Worm (Caenorhabditis elegans) whole organism, young adult: Measurements from ENCODE around the gene tbx-32.

Experiments
- C06A6.2 ChIP-seq: fragments of 200-800 bp; sonication (Bioruptor generic); conservative IDR thresholded peaks from 2 replicates; pipeline ENCODE4 v1.3.6; 2022; ENCODE audit warnings: missing genetic modification characterization, missing compliant biosample characterization
- C17E4.6 ChIP-seq: fragments of 200-800 bp; sonication (Bioruptor generic); IDR thresholded peaks from 2 replicates; pipeline ENCODE4 v1.3.6; 2022; ENCODE audit warnings: missing genetic modification reagents, missing genetic modification characterization, missing compliant biosample characterization
- F23B12.7 ChIP-seq: sonication (generic microtip); optimal IDR thresholded peaks from 2 replicates; lab custom pipeline; 2017; ENCODE audit warnings: missing genetic modification characterization, mild to moderate bottlenecking, missing compliant biosample characterization, antibody characterized with exemption, moderate library complexity; ENCODE audit not compliant: insufficient read depth
- F39B2.1 ChIP-seq: fragments of 200-800 bp; sonication (Bioruptor generic); IDR thresholded peaks from 2 replicates; pipeline ENCODE4 v1.3.6; 2022; ENCODE audit warnings: missing genetic modification reagents, missing genetic modification characterization, missing compliant biosample characterization
- F52B5.7 ChIP-seq: sonication (generic microtip); optimal IDR thresholded peaks from 2 replicates; lab custom pipeline; 2016; ENCODE audit warnings: mild to moderate bottlenecking, missing genetic modification characterization, missing compliant biosample characterization
- atf-7 ChIP-seq: sonication (generic microtip); optimal IDR thresholded peaks from 2 replicates; lab custom pipeline; 2017; ENCODE audit warnings: mild to moderate bottlenecking, missing genetic modification characterization, missing compliant biosample characterization
- ceh-79 ChIP-seq: sonication (generic microtip); optimal IDR thresholded peaks from 2 replicates; lab custom pipeline; 2017; ENCODE audit warnings: mild to moderate bottlenecking, missing genetic modification characterization, missing compliant biosample characterization
- die-1 ChIP-seq: sonication (generic microtip); optimal IDR thresholded peaks from 2 replicates; lab custom pipeline; 2016; ENCODE audit warnings: missing genotype, mild to moderate bottlenecking, missing genetic modification characterization, missing compliant biosample characterization
- nhr-90 ChIP-seq: sonication (generic microtip); optimal IDR thresholded peaks from 2 replicates; lab custom pipeline; 2016; ENCODE audit warnings: missing genotype, mild to moderate bottlenecking, missing genetic modification characterization, missing compliant biosample characterization
- repo-1 ChIP-seq: sonication (generic microtip); optimal IDR thresholded peaks from 2 replicates; lab custom pipeline; 2017; ENCODE audit warnings: mild to moderate bottlenecking, missing genetic modification characterization, missing compliant biosample characterization
- tbp1 ChIP-seq: fragments of 200-800 bp; sonication (Bioruptor generic); optimal IDR thresholded peaks from 2 replicates; lab custom pipeline; 2018; ENCODE audit warnings: mild to moderate bottlenecking, missing genetic modification characterization, missing compliant biosample characterization

DNA sequence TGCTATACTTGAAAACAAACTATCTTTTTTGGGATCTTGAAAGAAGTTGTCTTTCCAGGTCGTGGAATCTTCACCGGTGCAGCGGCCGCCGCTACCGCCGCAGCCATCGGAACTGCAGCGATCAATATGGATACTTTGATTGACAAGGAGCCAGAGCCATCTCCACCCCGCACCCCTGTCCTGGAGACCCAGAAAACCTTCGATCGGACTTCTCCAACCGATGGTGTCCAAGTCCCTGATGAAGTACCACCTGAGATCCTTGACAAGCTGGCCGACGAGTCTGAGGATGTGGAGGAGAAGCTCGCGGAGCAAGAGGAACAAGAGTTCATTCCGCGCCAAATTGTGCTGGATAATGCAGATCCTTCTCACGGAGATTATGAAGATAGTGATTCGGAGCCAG lies 41.4 kb upstream of the tbx-32 start:
- no peak for TF ChIP-seq F52B5.7 (tag; lab: Kevin White, UChicago)
- TF ChIP-seq F23B12.7 (tag; lab: Kevin White, UChicago), result no peak
- no peak for TF ChIP-seq tbp1
- TF ChIP-seq nhr-90 (tag; lab: Kevin White, UChicago), result no peak
- no peak for TF ChIP-seq C06A6.2
- TF ChIP-seq atf-7 (tag; lab: Kevin White, UChicago), result no peak
- no peak for TF ChIP-seq die-1 (tag; lab: Kevin White, UChicago)
- TF ChIP-seq F39B2.1 (GFP tag; lab: Robert Waterston, UW), result no peak
- no peak for TF ChIP-seq repo-1
- no peak for TF ChIP-seq ceh-79 (tag; lab: Kevin White, UChicago)
- TF ChIP-seq C17E4.6 (GFP tag; lab: Robert Waterston, UW), result no peak
